Worm (Caenorhabditis elegans) whole organism, midembryonic: ENCODE data around the gene lit-1.

ENCODE experiments used
- klf-2 ChIP-seq: fragments of 200-800 bp; sonication (Bioruptor generic); conservative IDR thresholded peaks from 2 replicates; pipeline ENCODE4 v1.3.6; 2022; ENCODE audit warnings: missing genetic modification reagents, missing genetic modification characterization, missing compliant biosample characterization
- tab-1 ChIP-seq: fragments of 200-800 bp; sonication (Bioruptor generic); IDR thresholded peaks from 2 replicates; pipeline ENCODE4 v1.3.6; 2022; ENCODE audit warnings: missing genetic modification characterization, missing compliant biosample characterization
- ztf-23 ChIP-seq: fragments of 200-800 bp; sonication (Bioruptor generic); IDR thresholded peaks from 2 replicates; pipeline ENCODE4 v1.3.6; 2022; ENCODE audit warnings: missing genetic modification reagents, missing genetic modification characterization, missing compliant biosample characterization

ce11 chrIII:13768074-13768662 is 66.4 kb downstream of the lit-1 start, which contains the start of gene rml-1:
- TF ChIP-seq ztf-23 = no peak
- TF ChIP-seq tab-1 (GFP tag; lab: Robert Waterston, UW) = no peak
- TF ChIP-seq klf-2 = no peak
